Fruit fly (Drosophila melanogaster): ENCODE measurements around the gene CG11555.

Gene CG11555

DNA sequence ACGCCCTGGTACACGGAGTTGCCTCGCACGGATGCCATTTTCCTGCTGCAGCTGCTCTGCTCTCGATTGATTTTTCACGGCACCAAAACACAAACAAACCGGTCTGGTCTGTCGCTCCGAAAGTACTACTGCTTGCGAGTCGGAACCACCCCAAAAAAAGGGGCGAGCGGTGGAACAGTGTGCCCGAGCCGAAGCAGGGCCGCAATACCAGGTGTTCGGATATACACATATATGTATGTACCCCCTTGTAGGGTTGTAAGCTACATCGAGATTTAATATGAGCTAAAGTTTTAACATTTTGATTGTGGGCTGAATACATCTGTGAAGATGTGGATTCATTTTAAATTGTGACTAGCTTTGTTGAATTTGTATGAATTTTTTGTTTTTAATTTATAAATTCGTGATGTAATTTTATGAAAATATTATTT, 12.0 kb downstream of the CG11555 start (continued):
- no peak for TF ChIP-seq sc (optimal IDR thresholded peaks at IDR 0.05)
- TF ChIP-seq sc (GFP tag; optimal IDR thresholded peaks at IDR 0.05) = no peak
- no peak for TF ChIP-seq CG1529 (GFP tag; optimal IDR thresholded peaks at IDR 0.05)
- no peak for TF ChIP-seq grn (GFP tag; optimal IDR thresholded peaks at IDR 0.05)
- no peak for TF ChIP-seq CG10366 (GFP tag; IDR thresholded peaks at IDR 0.05)
- TF ChIP-seq Neu2 (GFP tag; optimal IDR thresholded peaks at IDR 0.05; ENCODE audit: borderline replicate concordance) = no peak
- TF ChIP-seq bowl (GFP tag; IDR thresholded peaks at IDR 0.05) = no peak
- 0 out of 3 replicates have a peak, but pooled peaks have one; percentile 24 for TF ChIP-seq z (GFP tag; IDR thresholded peaks at IDR 0.05)
- TF ChIP-seq CG10147 (GFP tag; optimal IDR thresholded peaks at IDR 0.05) = peak; percentile 53
- peak; percentile 46 for TF ChIP-seq Sox102F (GFP tag; optimal IDR thresholded peaks at IDR 0.05)

DNA sequence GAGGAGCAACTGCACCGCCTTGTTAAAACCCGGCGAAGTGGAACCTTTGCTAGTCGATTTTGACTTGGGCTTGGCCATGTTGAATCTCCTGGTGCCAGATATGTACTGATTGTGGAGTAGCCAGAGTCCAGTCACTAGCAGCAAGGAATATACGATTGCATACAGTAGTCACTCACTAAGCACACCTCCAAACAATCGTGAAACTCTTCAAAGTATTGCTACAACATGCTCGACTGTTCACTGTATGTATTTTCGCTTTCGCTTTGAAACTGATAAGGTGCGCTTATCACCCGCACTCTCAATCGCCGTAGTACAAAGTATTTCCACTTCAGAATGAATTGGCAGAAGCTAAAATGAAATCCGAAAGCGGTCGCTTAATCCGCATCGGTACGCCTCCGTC, 12.8 kb downstream of the CG11555 start:
- TF ChIP-seq cas (GFP tag; IDR thresholded peaks at IDR 0.05) (peak; percentile 58; the same call in 1 of the 2 replicates), CG14710 (tag; optimal IDR thresholded peaks at IDR 0.05) (no peak), tio (GFP tag; optimal IDR thresholded peaks at IDR 0.05) (no peak), NK7.1 (GFP tag; optimal IDR thresholded peaks at IDR 0.05) (no peak), CG11504 (tag; optimal IDR thresholded peaks at IDR 0.05) (peak; percentile 56), jing (GFP tag; optimal IDR thresholded peaks at IDR 0.05) (no peak), CG9932 (GFP tag; IDR thresholded peaks at IDR 0.05) (peak; percentile 86), sc (optimal IDR thresholded peaks at IDR 0.05) (no peak), sc (GFP tag; optimal IDR thresholded peaks at IDR 0.05) (no peak), odd (GFP tag; optimal IDR thresholded peaks at IDR 0.05) (peak; percentile 21), ssp (GFP tag; IDR thresholded peaks at IDR 0.05) (peak; percentile 36; the same call in 1 of the 2 replicates), Asciz (GFP tag; optimal IDR thresholded peaks at IDR 0.05) (no peak), CG10267 (tag; optimal IDR thresholded peaks at IDR 0.05) (no peak), Sry-β (GFP tag; optimal IDR thresholded peaks at IDR 0.05) (no peak), grn (GFP tag; optimal IDR thresholded peaks at IDR 0.05) (peak; percentile 58), z (GFP tag; IDR thresholded peaks at IDR 0.05) (no peak), peb (GFP tag; IDR thresholded peaks at IDR 0.05) (no peak), mam (GFP tag; optimal IDR thresholded peaks at IDR 0.05) (peak; percentile 84), Mes4 (GFP tag; optimal IDR thresholded peaks at IDR 0.05) (no peak), sisA (GFP tag; IDR thresholded peaks at IDR 0.05) (peak; percentile 61), org-1 (GFP tag; optimal IDR thresholded peaks at IDR 0.05) (peak; percentile 49), CG6654 (GFP tag; optimal IDR thresholded peaks at IDR 0.05) (no peak), CG14860 (GFP tag; IDR thresholded peaks at IDR 0.05; ENCODE audit: partially characterized antibody) (no peak), row (GFP tag; IDR thresholded peaks at IDR 0.05) (peak; percentile 96), CG12155 (GFP tag; optimal IDR thresholded peaks at IDR 0.05) (peak; percentile 64), CG13624 (GFP tag; optimal IDR thresholded peaks at IDR 0.05) (peak; percentile 67), CG9437 (GFP tag; optimal IDR thresholded peaks at IDR 0.05) (no peak), CG17361 (GFP tag; IDR thresholded peaks at IDR 0.05) (no peak), CG13296 (GFP tag; optimal IDR thresholded peaks at IDR 0.05) (peak; percentile 62), pita (GFP tag; optimal IDR thresholded peaks at IDR 0.05) (no peak), CG15479 (GFP tag; optimal IDR thresholded peaks at IDR 0.05) (no peak), Kr (GFP tag; optimal IDR thresholded peaks at IDR 0.05) (no peak), CG31365 (tag; optimal IDR thresholded peaks at IDR 0.05) (no peak), eve (GFP tag; optimal IDR thresholded peaks at IDR 0.05) (no peak), D19B (GFP tag; optimal IDR thresholded peaks at IDR 0.05) (peak; percentile 49), Drgx (GFP tag; IDR thresholded peaks at IDR 0.05) (peak; percentile 54), HLH4C (GFP tag; IDR thresholded peaks at IDR 0.05; ENCODE audit: partially characterized antibody) (no peak), disco-r (GFP tag; optimal IDR thresholded peaks at IDR 0.05) (no peak), bsh (GFP tag; optimal IDR thresholded peaks at IDR 0.05) (peak; percentile 46 to 54), Hr39 (optimal IDR thresholded peaks at IDR 0.05) (no peak), abd-A (tag; optimal IDR thresholded peaks at IDR 0.05) (no peak), CG2202 (tag; optimal IDR thresholded peaks at IDR 0.05) (no peak), CG4730 (GFP tag; IDR thresholded peaks at IDR 0.05) (peak; percentile 59; the same call in 1 of the 2 replicates), Mad (GFP tag; optimal IDR thresholded peaks at IDR 0.05) (peak; percentile 11)
